Fruit fly (Drosophila melanogaster) whole organism, pupa: ENCODE measurements around the gene CG14174.

ENCODE experiments used
- CG10348 ChIP-seq: fragments of 200-800 bp; sonication (Bioruptor generic); IDR thresholded peaks from 2 replicates; pipeline ENCODE4 v1.3.6; 2022; ENCODE audit warnings: missing biosample characterization, missing genetic modification characterization
- CG12605 ChIP-seq: fragments of 200-800 bp; sonication (Bioruptor generic); IDR thresholded peaks from 2 replicates; pipeline ENCODE4 v1.3.6; 2022; ENCODE audit warnings: missing biosample characterization, missing genetic modification characterization
- CG13204 ChIP-seq: fragments of 200-800 bp; sonication (Bioruptor generic); optimal IDR thresholded peaks from 2 replicates; lab custom pipeline; 2018; ENCODE audit warnings: missing biosample characterization, mild to moderate bottlenecking, missing genetic modification characterization, moderate library complexity
- CG14655 ChIP-seq: fragments of 200-800 bp; sonication (Bioruptor generic); optimal IDR thresholded peaks from 3 replicates; lab custom pipeline; 2017; ENCODE audit warnings: mild to moderate bottlenecking, missing biosample characterization, missing genetic modification reagents, missing genetic modification characterization
- CG15710 ChIP-seq: fragments of 200-800 bp; sonication (Bioruptor generic); optimal IDR thresholded peaks from 2 replicates; lab custom pipeline; 2018; ENCODE audit warnings: missing biosample characterization, mild to moderate bottlenecking, missing genetic modification characterization, moderate library complexity
- CG17806 ChIP-seq: fragments of 200-800 bp; sonication (Bioruptor generic); optimal IDR thresholded peaks from 2 replicates; lab custom pipeline; 2018; ENCODE audit warnings: missing biosample characterization, mild to moderate bottlenecking, missing genetic modification characterization, moderate library complexity
- CG32121 ChIP-seq: fragments of 200-800 bp; sonication (Bioruptor generic); IDR thresholded peaks from 2 replicates; pipeline ENCODE4 v1.3.6; 2022; ENCODE audit warnings: missing biosample characterization, missing genetic modification characterization
- CG34367 ChIP-seq: fragments of 200-800 bp; sonication (Bioruptor generic); optimal IDR thresholded peaks from 2 replicates; lab custom pipeline; 2018; ENCODE audit warnings: missing biosample characterization, mild to moderate bottlenecking, missing genetic modification characterization
- CG4496 ChIP-seq: fragments of 200-800 bp; sonication (Bioruptor generic); IDR thresholded peaks from 3 replicates; pipeline ENCODE4 v1.3.6; 2022; ENCODE audit warnings: missing biosample characterization, missing genetic modification characterization
- CG8159 ChIP-seq: fragments of 200-800 bp; sonication (Bioruptor generic); optimal IDR thresholded peaks from 3 replicates; lab custom pipeline; 2018; ENCODE audit warnings: missing biosample characterization, mild to moderate bottlenecking, missing genetic modification characterization, moderate library complexity
- CG8301 ChIP-seq: fragments of 200-800 bp; sonication (Bioruptor generic); optimal IDR thresholded peaks from 2 replicates; lab custom pipeline; 2018; ENCODE audit warnings: missing biosample characterization, mild to moderate bottlenecking, missing genetic modification characterization
- CG9948 ChIP-seq: fragments of 200-800 bp; sonication (Bioruptor generic); optimal IDR thresholded peaks from 2 replicates; lab custom pipeline; 2018; ENCODE audit warnings: missing biosample characterization, mild to moderate bottlenecking, missing genetic modification characterization, moderate library complexity
- D1 ChIP-seq: fragments of 200-800 bp; sonication (Bioruptor generic); optimal IDR thresholded peaks from 2 replicates; lab custom pipeline; 2018; ENCODE audit warnings: missing biosample characterization, mild to moderate bottlenecking, missing genetic modification characterization, moderate library complexity
- EcR ChIP-seq: fragments of 200-800 bp; sonication (Bioruptor generic); optimal IDR thresholded peaks from 3 replicates; lab custom pipeline; 2019; ENCODE audit warnings: missing biosample characterization, missing genetic modification characterization, mild to moderate bottlenecking, moderate library complexity, missing genetic modification reagents
- Ets98B ChIP-seq: fragments of 200-800 bp; sonication (Bioruptor generic); IDR thresholded peaks from 2 replicates; pipeline ENCODE4 v1.3.6; 2022; ENCODE audit warnings: missing biosample characterization, missing genetic modification characterization
- Pif1A ChIP-seq: fragments of 200-800 bp; sonication (Bioruptor generic); optimal IDR thresholded peaks from 3 replicates; lab custom pipeline; 2016; ENCODE audit warnings: missing biosample characterization, missing genetic modification characterization
- Pif1B ChIP-seq: fragments of 200-800 bp; sonication (Bioruptor generic); optimal IDR thresholded peaks from 3 replicates; lab custom pipeline; 2016; ENCODE audit warnings: missing biosample characterization, missing genetic modification characterization
- Snoo ChIP-seq: fragments of 200-800 bp; sonication (Bioruptor generic); optimal IDR thresholded peaks from 3 replicates; lab custom pipeline; 2017; ENCODE audit warnings: missing biosample characterization, mild to moderate bottlenecking, missing genetic modification characterization, inconsistent platforms
- fd96Ca ChIP-seq: fragments of 200-800 bp; sonication (Bioruptor generic); IDR thresholded peaks from 3 replicates; pipeline ENCODE4 v1.3.6; 2022; ENCODE audit warnings: missing biosample characterization, missing genetic modification characterization
- gl ChIP-seq: fragments of 200-800 bp; sonication (Bioruptor generic); optimal IDR thresholded peaks from 2 replicates; lab custom pipeline; 2018; ENCODE audit warnings: missing biosample characterization, mild to moderate bottlenecking, missing genetic modification characterization
- rn ChIP-seq: fragments of 200-800 bp; sonication (Bioruptor generic); IDR thresholded peaks from 2 replicates; pipeline ENCODE4 v1.3.6; 2022; ENCODE audit warnings: missing biosample characterization, missing genetic modification characterization

Gene CG14174

dm6 chr3L:9745393-9745792, 26.3 kb downstream of the CG14174 start:
- no peak for TF ChIP-seq EcR (GFP tag; lab: Kevin White, UChicago)
- TF ChIP-seq CG32121 (GFP tag; lab: Robert Waterston, UW) = peak; percentile 65
- peak; percentile 45 for TF ChIP-seq CG9948 (tag; lab: Kevin White, UChicago)
- peak; percentile 24 for TF ChIP-seq CG8159 (tag; lab: Kevin White, UChicago)
- TF ChIP-seq CG4496 (GFP tag; lab: Robert Waterston, UW) = peak; percentile 73; the same call in 2 of the 3 replicates
- peak; percentile 65 for TF ChIP-seq CG12605 (GFP tag; lab: Robert Waterston, UW)
- peak; percentile 9 for TF ChIP-seq CG34367
- peak; percentile 11 for TF ChIP-seq Pif1A
- peak; percentile 43 for TF ChIP-seq CG17806 (tag; lab: Kevin White, UChicago)
- no peak for TF ChIP-seq D1 (tag; lab: Kevin White, UChicago)
- TF ChIP-seq gl (tag; lab: Kevin White, UChicago) = no peak
- TF ChIP-seq CG14655 (GFP tag; lab: Kevin White, UChicago) = peak; percentile 89
- TF ChIP-seq CG15710 (tag; lab: Kevin White, UChicago) = peak; percentile 22
- 0 out of 2 replicates have a peak, but pooled peaks have one; percentile 35 for TF ChIP-seq rn (GFP tag; lab: Robert Waterston, UW)
- TF ChIP-seq Ets98B = peak; percentile 80
- no peak for TF ChIP-seq CG13204 (GFP tag; lab: Kevin White, UChicago)
- TF ChIP-seq CG10348 (GFP tag; lab: Robert Waterston, UW) = no peak
- TF ChIP-seq fd96Ca = 0 out of 3 replicates have a peak, but pooled peaks have one; percentile 45
- TF ChIP-seq Pif1B = peak; percentile 13
- no peak for TF ChIP-seq Snoo (tag; lab: Kevin White, UChicago)
- TF ChIP-seq CG8301 (tag; lab: Kevin White, UChicago) = peak; percentile 92

- 0 out of 3 replicates have a peak, but pooled peaks have one; percentile 11 for TF ChIP-seq CG4496 (GFP tag; lab: Robert Waterston, UW)
- TF ChIP-seq CG8159 (tag; lab: Kevin White, UChicago) = no peak
Measured at dm6 chr3L:9751625-9752024, 32.5 kb downstream of the CG14174 start.

- TF ChIP-seq fd96Ca (no peak), D1 (tag; lab: Kevin White, UChicago) (no peak), Pif1B (no peak), EcR (GFP tag; lab: Kevin White, UChicago) (no peak), CG10348 (GFP tag; lab: Robert Waterston, UW) (no peak), CG13204 (GFP tag; lab: Kevin White, UChicago) (no peak), CG17806 (tag; lab: Kevin White, UChicago) (no peak), Ets98B (no peak), CG14655 (GFP tag; lab: Kevin White, UChicago) (no peak), CG4496 (GFP tag; lab: Robert Waterston, UW) (no peak)
- TF ChIP-seq, all 21 proteins: peak for 0
Measured at dm6 chr3L:9760151-9760749, 41.1 kb downstream of the CG14174 start, which contains the start of gene CG42268. TSS of gene CG42268 (minus strand) at chr3L:9760395.

- TF ChIP-seq CG10348 (GFP tag; lab: Robert Waterston, UW) (no peak), CG4496 (GFP tag; lab: Robert Waterston, UW) (peak; percentile 73; the same call in 2 of the 3 replicates), Snoo (tag; lab: Kevin White, UChicago) (no peak), CG34367 (no peak), CG12605 (GFP tag; lab: Robert Waterston, UW) (peak; percentile 59), CG13204 (GFP tag; lab: Kevin White, UChicago) (no peak), CG15710 (tag; lab: Kevin White, UChicago) (no peak), CG8301 (tag; lab: Kevin White, UChicago) (peak; percentile 7), Pif1B (no peak), fd96Ca (peak; percentile 61; the same call in 1 of the 3 replicates), CG32121 (GFP tag; lab: Robert Waterston, UW) (no peak), CG14655 (GFP tag; lab: Kevin White, UChicago) (peak; percentile 28), rn (GFP tag; lab: Robert Waterston, UW) (no peak), EcR (GFP tag; lab: Kevin White, UChicago) (no peak), CG17806 (tag; lab: Kevin White, UChicago) (no peak), Pif1A (no peak), CG8159 (tag; lab: Kevin White, UChicago) (no peak), Ets98B (peak; percentile 48; the same call in 1 of the 2 replicates), CG9948 (tag; lab: Kevin White, UChicago) (no peak), D1 (tag; lab: Kevin White, UChicago) (no peak), gl (tag; lab: Kevin White, UChicago) (no peak)
Measured at dm6 chr3L:9762036-9762597, 43.0 kb downstream of the CG14174 start.

DNA sequence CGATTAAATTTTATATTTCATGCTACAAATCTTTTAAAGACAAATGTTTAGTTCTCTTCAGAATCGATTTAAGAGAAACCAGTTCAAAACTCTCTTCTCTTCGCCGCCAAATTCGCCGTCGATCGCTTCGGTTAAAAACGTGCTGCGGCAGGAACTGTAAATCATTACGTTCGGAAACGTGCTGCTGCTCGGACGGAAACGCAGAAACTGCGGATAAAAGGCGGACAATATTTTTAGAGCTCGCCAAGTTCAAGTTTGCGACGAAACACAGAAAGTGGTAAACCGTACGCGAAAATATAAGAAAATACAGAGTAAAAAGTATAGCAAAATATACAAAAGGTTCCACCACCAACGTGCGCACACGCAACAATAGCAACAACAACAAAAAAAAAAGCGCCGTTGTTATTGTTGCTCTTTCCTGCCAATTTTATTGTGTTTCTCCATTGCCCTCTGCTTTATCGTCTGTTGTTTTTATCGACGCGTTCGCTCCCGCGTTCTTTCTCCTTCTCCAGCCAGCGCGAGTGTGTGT, 44.3 kb downstream of the CG14174 start, which contains the start of gene Ae2:
TSS of gene Ae2 (plus strand) at position 156 of the 529 bp plus-strand sequence.
- TF ChIP-seq CG4496 (GFP tag; lab: Robert Waterston, UW) (peak; percentile 45; the same call in 2 of the 3 replicates), CG14655 (GFP tag; lab: Kevin White, UChicago) (no peak), EcR (GFP tag; lab: Kevin White, UChicago) (peak; percentile 58), gl (tag; lab: Kevin White, UChicago) (no peak), CG12605 (GFP tag; lab: Robert Waterston, UW) (0 out of 2 replicates have a peak, but pooled peaks have one; percentile 11)
- TF ChIP-seq, all 21 proteins: peak for 3
